Fruit fly (Drosophila melanogaster): ENCODE measurements around the gene CG42613.

The CG42613 gene

DNA sequence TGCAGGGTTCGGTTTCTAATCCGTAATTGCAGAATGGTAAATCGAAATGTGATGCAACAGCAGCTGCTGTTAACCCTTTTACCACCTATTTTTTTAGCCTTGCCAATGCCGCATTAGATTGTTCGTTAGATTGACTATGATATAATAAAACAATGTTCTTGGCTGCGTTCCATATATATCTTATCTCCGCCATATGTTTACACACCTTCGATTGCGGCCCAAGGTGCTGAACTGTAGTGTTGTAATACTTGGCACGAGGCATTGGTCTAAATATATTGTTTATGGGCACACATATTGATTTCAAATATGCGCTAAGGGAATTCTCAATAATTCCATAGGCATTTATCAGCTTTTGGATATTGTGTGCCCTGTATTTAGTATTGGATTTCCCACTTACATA lies 62.7 kb downstream of the CG42613 start:
- TF ChIP-seq CrebA (GFP tag; optimal IDR thresholded peaks at IDR 0.05; ENCODE audit: borderline replicate concordance) (no peak), rgr (GFP tag; optimal IDR thresholded peaks at IDR 0.05) (no peak), foxo (GFP tag; optimal IDR thresholded peaks at IDR 0.05) (no peak), N (GFP tag; optimal IDR thresholded peaks at IDR 0.05) (no peak), brk (GFP tag; optimal IDR thresholded peaks at IDR 0.05) (no peak), br (GFP tag; optimal IDR thresholded peaks at IDR 0.05) (no peak), jim (GFP tag; optimal IDR thresholded peaks at IDR 0.05) (no peak), ey (GFP tag; optimal IDR thresholded peaks at IDR 0.05) (no peak), CG32264 (GFP tag; optimal IDR thresholded peaks at IDR 0.05) (no peak), dl (GFP tag; optimal IDR thresholded peaks at IDR 0.05; ENCODE audit: insufficient read depth in 1 of 2, partially characterized antibody in 2 of 2) (no peak), tai (GFP tag; optimal IDR thresholded peaks at IDR 0.05) (no peak), Abd-B (GFP tag; optimal IDR thresholded peaks at IDR 0.05) (no peak), GATAd (GFP tag; optimal IDR thresholded peaks at IDR 0.05) (no peak), Mio (GFP tag; optimal IDR thresholded peaks at IDR 0.05) (no peak), CG9705 (GFP tag; optimal IDR thresholded peaks at IDR 0.05) (no peak), OdsH (GFP tag; optimal IDR thresholded peaks at IDR 0.05) (no peak), fru (GFP tag; optimal IDR thresholded peaks at IDR 0.05) (no peak), Jra (GFP tag; optimal IDR thresholded peaks at IDR 0.05) (no peak), Hnf4 (GFP tag; optimal IDR thresholded peaks at IDR 0.05) (no peak), Hr83 (GFP tag; optimal IDR thresholded peaks at IDR 0.05; ENCODE audit: poor library complexity, severe bottlenecking) (no peak)

DNA sequence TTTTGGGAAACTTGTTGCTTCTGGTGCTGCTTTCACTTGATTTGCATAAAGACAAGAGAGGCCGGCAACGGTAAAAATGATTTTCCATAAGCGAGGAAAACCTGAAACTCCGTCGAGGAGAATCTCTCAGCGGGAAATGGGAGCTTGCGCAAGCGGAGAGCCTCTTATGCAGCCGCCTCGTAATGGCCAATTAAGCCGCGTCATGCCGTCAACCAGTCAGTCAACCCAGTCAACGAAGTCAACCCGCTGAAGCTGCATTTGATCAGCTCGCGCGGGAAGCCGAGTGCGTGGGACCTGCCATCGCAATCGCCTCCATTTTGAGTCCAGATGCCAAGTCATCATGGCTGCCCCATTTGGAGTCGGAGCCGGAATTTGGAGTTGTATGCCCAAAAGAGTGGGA lies 64.2 kb downstream of the CG42613 start:
- TF ChIP-seq Hnf4 (GFP tag; optimal IDR thresholded peaks at IDR 0.05): no peak
- no peak for TF ChIP-seq N (GFP tag; optimal IDR thresholded peaks at IDR 0.05)

DNA sequence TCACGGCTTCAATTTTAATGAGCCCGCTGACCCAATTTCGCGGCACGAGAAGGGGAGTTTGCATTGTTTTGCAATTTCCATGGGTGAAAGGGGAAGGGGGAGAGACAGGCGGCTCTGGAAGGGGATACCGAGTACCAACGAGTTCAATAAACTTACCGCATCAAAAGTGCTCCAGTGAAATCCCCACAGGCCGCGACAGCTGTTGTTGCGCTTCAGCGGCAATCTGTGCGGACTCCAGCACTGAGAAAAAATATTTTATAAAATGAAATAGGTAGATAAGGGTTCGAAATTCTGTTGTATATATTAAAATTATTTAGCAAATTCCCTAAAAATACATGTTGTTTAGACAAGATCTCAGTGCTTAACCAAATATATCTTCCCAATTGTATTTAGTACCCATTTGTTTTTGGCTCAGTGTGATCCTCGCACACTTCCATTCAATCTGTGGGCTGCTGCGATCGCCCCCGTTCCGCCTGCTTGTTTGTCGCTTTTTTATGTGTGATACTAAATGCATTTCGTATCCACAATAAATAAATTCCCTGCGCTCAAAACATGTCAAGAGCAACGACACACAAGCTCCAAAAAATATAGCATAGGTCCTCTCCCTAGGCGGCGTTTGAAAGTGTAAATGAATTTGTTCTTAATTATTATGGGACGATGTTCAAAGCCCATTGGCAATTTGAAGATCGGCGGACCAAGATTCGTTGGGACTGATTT lies 66.7 kb downstream of the CG42613 start:
- TF ChIP-seq Abd-B (GFP tag; optimal IDR thresholded peaks at IDR 0.05) (no peak), dl (GFP tag; optimal IDR thresholded peaks at IDR 0.05; ENCODE audit: insufficient read depth in 1 of 2, partially characterized antibody in 2 of 2) (no peak), Hr78 (GFP tag; optimal IDR thresholded peaks at IDR 0.05) (no peak), sage (GFP tag; optimal IDR thresholded peaks at IDR 0.05) (peak; percentile 67), br (GFP tag; optimal IDR thresholded peaks at IDR 0.05) (peak; percentile 82), dmrt93B (GFP tag; optimal IDR thresholded peaks at IDR 0.05) (peak; percentile 71), Jra (GFP tag; optimal IDR thresholded peaks at IDR 0.05) (peak; percentile 50), Rel (GFP tag; optimal IDR thresholded peaks at IDR 0.05) (peak; percentile 12), Rel (tag; optimal IDR thresholded peaks at IDR 0.05) (peak; percentile 73), usp (GFP tag; optimal IDR thresholded peaks at IDR 0.05) (no peak), pan (optimal IDR thresholded peaks at IDR 0.05) (no peak), rgr (GFP tag; optimal IDR thresholded peaks at IDR 0.05) (peak; percentile 80), psq (GFP tag; optimal IDR thresholded peaks at IDR 0.05) (peak; percentile 73), Myc (optimal IDR thresholded peaks at IDR 0.05) (no peak), CG9705 (GFP tag; optimal IDR thresholded peaks at IDR 0.05) (no peak), fru (GFP tag; optimal IDR thresholded peaks at IDR 0.05) (peak; percentile 84), Vsx2 (GFP tag; optimal IDR thresholded peaks at IDR 0.05; ENCODE audit: partially characterized antibody) (no peak), Sp1 (GFP tag; optimal IDR thresholded peaks at IDR 0.05) (peak; percentile 80), OdsH (GFP tag; optimal IDR thresholded peaks at IDR 0.05) (peak; percentile 81), Dfd (GFP tag; optimal IDR thresholded peaks at IDR 0.05) (no peak), woc (GFP tag; optimal IDR thresholded peaks at IDR 0.05) (peak; percentile 62), h (GFP tag; optimal IDR thresholded peaks at IDR 0.05) (peak; percentile 88), Hnf4 (GFP tag; optimal IDR thresholded peaks at IDR 0.05) (peak; percentile 76), N (GFP tag; optimal IDR thresholded peaks at IDR 0.05) (no peak), CrebA (GFP tag; optimal IDR thresholded peaks at IDR 0.05; ENCODE audit: borderline replicate concordance) (no peak), Dif (GFP tag; optimal IDR thresholded peaks at IDR 0.05; ENCODE audit: partially characterized antibody) (no peak), lola (GFP tag; optimal IDR thresholded peaks at IDR 0.05) (no peak), sv (GFP tag; optimal IDR thresholded peaks at IDR 0.05) (peak; percentile 51), ey (GFP tag; optimal IDR thresholded peaks at IDR 0.05) (peak; percentile 81), Hr83 (GFP tag; optimal IDR thresholded peaks at IDR 0.05; ENCODE audit: poor library complexity, severe bottlenecking) (no peak), CG32264 (GFP tag; optimal IDR thresholded peaks at IDR 0.05) (peak; percentile 54), foxo (GFP tag; optimal IDR thresholded peaks at IDR 0.05) (peak in 1 of 2 experiments; percentile 84), Mio (GFP tag; optimal IDR thresholded peaks at IDR 0.05) (no peak), brk (GFP tag; optimal IDR thresholded peaks at IDR 0.05) (peak; percentile 72), tai (GFP tag; optimal IDR thresholded peaks at IDR 0.05) (peak; percentile 52), dsf (GFP tag; optimal IDR thresholded peaks at IDR 0.05; ENCODE audit: borderline replicate concordance) (no peak), GATAd (GFP tag; optimal IDR thresholded peaks at IDR 0.05) (no peak), jim (GFP tag; optimal IDR thresholded peaks at IDR 0.05) (no peak), HLH106 (tag; optimal IDR thresholded peaks at IDR 0.05) (peak; percentile 80)

Measured in whole organism, wandering third instar larva.